Fruit fly (Drosophila melanogaster): ENCODE data around the gene CG8664.

CG8664 gene

dm6 chrX:17322852-17323251 is 40.3 kb upstream of the CG8664 start:
- TF ChIP-seq sc (optimal IDR thresholded peaks at IDR 0.05), result no peak
- TF ChIP-seq sc (GFP tag; optimal IDR thresholded peaks at IDR 0.05), result no peak
- peak; percentile 29 for TF ChIP-seq Med (GFP tag)
- TF ChIP-seq CG3407 (GFP tag; optimal IDR thresholded peaks at IDR 0.05), result no peak
- no peak for TF ChIP-seq CG9932 (GFP tag; IDR thresholded peaks at IDR 0.05)
- peak in 1 of 2 experiments; percentile 4 for TF ChIP-seq eve (GFP tag; optimal IDR thresholded peaks at IDR 0.05)
- TF ChIP-seq Atf-2 (GFP tag; optimal IDR thresholded peaks at IDR 0.05), result no peak
- TF ChIP-seq Vsx1 (GFP tag; optimal IDR thresholded peaks at IDR 0.05), result no peak
- peak; percentile 58 for TF ChIP-seq sens (GFP tag)
- TF ChIP-seq CG8478 (optimal IDR thresholded peaks at IDR 0.05), result no peak
- no peak for TF ChIP-seq Doc2 (GFP tag; IDR thresholded peaks at IDR 0.05)
- peak; percentile 2 for TF ChIP-seq Nf-YB (GFP tag; optimal IDR thresholded peaks at IDR 0.05)
- TF ChIP-seq shn (GFP tag; optimal IDR thresholded peaks at IDR 0.05), result no peak
- TF ChIP-seq Ets65A (GFP tag), result peak; percentile 83
- TF ChIP-seq CG9215 (GFP tag; IDR thresholded peaks at IDR 0.05), result 0 out of 2 replicates have a peak, but pooled peaks have one; percentile 14
- TF ChIP-seq ewg (GFP tag; optimal IDR thresholded peaks at IDR 0.05), result no peak
- TF ChIP-seq cad (GFP tag; optimal IDR thresholded peaks at IDR 0.05), result no peak

dm6 chrX:17316723-17317262 is 34.3 kb upstream of the CG8664 start:
- TF ChIP-seq tll (GFP tag; optimal IDR thresholded peaks at IDR 0.05) (no peak), crol (GFP tag; IDR thresholded peaks at IDR 0.05) (peak; percentile 69), Nf-YB (GFP tag; optimal IDR thresholded peaks at IDR 0.05) (peak; percentile 40), ac (GFP tag; optimal IDR thresholded peaks at IDR 0.05) (peak; percentile 81), sens (GFP tag) (peak; percentile 61), C15 (GFP tag; IDR thresholded peaks at IDR 0.05) (no peak), CG4360 (GFP tag; IDR thresholded peaks at IDR 0.05) (peak; percentile 85), CG11456 (GFP tag; IDR thresholded peaks at IDR 0.05) (no peak), CG1832 (GFP tag; optimal IDR thresholded peaks at IDR 0.05) (peak; percentile 33)

dm6 chrX:17315566-17315965 is 33.0 kb upstream of the CG8664 start:
- TF ChIP-seq dati (GFP tag; IDR thresholded peaks at IDR 0.05) (no peak), CG17385 (GFP tag; optimal IDR thresholded peaks at IDR 0.05) (no peak), CG6272 (GFP tag; IDR thresholded peaks at IDR 0.05) (no peak), CG32772 (GFP tag; IDR thresholded peaks at IDR 0.05) (no peak), CG11504 (tag; optimal IDR thresholded peaks at IDR 0.05) (peak; percentile 52), inv (GFP tag; IDR thresholded peaks at IDR 0.05; ENCODE audit: partially characterized antibody) (no peak), CG4360 (GFP tag; IDR thresholded peaks at IDR 0.05) (peak; percentile 94), Six4 (GFP tag; optimal IDR thresholded peaks at IDR 0.05) (no peak), danr (GFP tag; IDR thresholded peaks at IDR 0.05) (no peak), emc (GFP tag; optimal IDR thresholded peaks at IDR 0.05) (no peak), CG1024 (GFP tag; IDR thresholded peaks at IDR 0.05) (no peak)

dm6 chrX:17314213-17314612 is 31.7 kb upstream of the CG8664 start, which contains the start of gene B-H2:
TSS of gene B-H2 (plus strand) at chrX:17314581.
- peak; percentile 70 for TF ChIP-seq Jarid2 (GFP tag; optimal IDR thresholded peaks at IDR 0.05)
- 0 out of 4 replicates have a peak, but pooled peaks have one; percentile 37 for TF ChIP-seq chinmo (GFP tag; IDR thresholded peaks at IDR 0.05; ENCODE audit: partially characterized antibody)
- 0 out of 2 replicates have a peak, but pooled peaks have one; percentile 19 for TF ChIP-seq vvl (GFP tag; IDR thresholded peaks at IDR 0.05)
- peak; percentile 59 for TF ChIP-seq zen (tag; optimal IDR thresholded peaks at IDR 0.05)
- peak; percentile 89 for TF ChIP-seq cad (GFP tag; optimal IDR thresholded peaks at IDR 0.05)
- TF ChIP-seq Nf-YC (tag; optimal IDR thresholded peaks at IDR 0.05), result peak; percentile 95
- TF ChIP-seq Adf1 (GFP tag; IDR thresholded peaks at IDR 0.05), result peak; percentile 83
- no peak for TF ChIP-seq aop (GFP tag; IDR thresholded peaks at IDR 0.05)
- peak; percentile 95 for TF ChIP-seq Nf-YB (GFP tag; optimal IDR thresholded peaks at IDR 0.05)
- TF ChIP-seq CG1832 (GFP tag; optimal IDR thresholded peaks at IDR 0.05), result peak; percentile 92
- peak; percentile 54 for TF ChIP-seq B-H2 (GFP tag; optimal IDR thresholded peaks at IDR 0.05)
- no peak for TF ChIP-seq CG3726 (GFP tag; IDR thresholded peaks at IDR 0.05)
- no peak for TF ChIP-seq CG32767 (GFP tag; IDR thresholded peaks at IDR 0.05)
- no peak for TF ChIP-seq CG31365 (tag; optimal IDR thresholded peaks at IDR 0.05)
- 0 out of 3 replicates have a peak, but pooled peaks have one; percentile 46 for TF ChIP-seq otp (GFP tag; IDR thresholded peaks at IDR 0.05)
- TF ChIP-seq Vsx1 (GFP tag; optimal IDR thresholded peaks at IDR 0.05), result peak; percentile 58
- peak; percentile 19 for TF ChIP-seq Abd-B (GFP tag; optimal IDR thresholded peaks at IDR 0.05)
- TF ChIP-seq Camta (GFP tag; optimal IDR thresholded peaks at IDR 0.05), result no peak
- TF ChIP-seq CG8478 (optimal IDR thresholded peaks at IDR 0.05), result peak; percentile 85
